Fruit fly (Drosophila melanogaster): ENCODE data around the gene CG42637.
A peak's percentile ranks its signal among the peaks of the same experiment; 100 is the strongest.
"Not testable (repeated sequence)": the region's sequence is repeated elsewhere in the genome, so short reads cannot be mapped to it uniquely, and the experiment has no call there.

The CG42637 gene

DNA sequence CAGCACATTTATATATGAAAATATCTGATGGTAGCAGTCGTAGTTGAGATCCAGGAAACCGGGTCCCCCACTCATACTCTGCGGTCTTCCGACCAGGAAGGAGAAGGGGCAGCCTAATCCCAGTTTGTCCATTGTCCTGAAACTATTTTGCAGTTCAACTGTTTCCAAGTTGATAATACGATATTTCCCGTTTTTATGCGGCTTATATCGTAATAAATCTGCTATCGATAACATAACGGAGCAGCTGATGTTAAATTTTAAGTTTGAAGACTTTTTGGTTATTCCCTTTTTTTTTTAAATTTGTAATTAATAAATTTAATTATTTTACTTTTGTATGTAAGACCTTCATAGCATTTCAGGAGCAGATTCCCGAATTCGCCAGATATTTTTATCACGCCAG, 7.7 kb upstream of the CG42637 start, which contains the start of gene CG14102:
TSS of gene CG14102 (minus strand) at position 187 of the 400 bp plus-strand sequence.
- no peak for TF ChIP-seq CG17801 (GFP tag; optimal IDR thresholded peaks at IDR 0.05; ENCODE audit: partially characterized antibody)

dm6 chr3L:19798978-19799377, 5.6 kb upstream of the CG42637 start, which contains the start of gene Ir76a:
TSS of gene Ir76a (plus strand) at chr3L:19799278.
- no peak for TF ChIP-seq CG17801 (GFP tag; optimal IDR thresholded peaks at IDR 0.05; ENCODE audit: partially characterized antibody)

DNA sequence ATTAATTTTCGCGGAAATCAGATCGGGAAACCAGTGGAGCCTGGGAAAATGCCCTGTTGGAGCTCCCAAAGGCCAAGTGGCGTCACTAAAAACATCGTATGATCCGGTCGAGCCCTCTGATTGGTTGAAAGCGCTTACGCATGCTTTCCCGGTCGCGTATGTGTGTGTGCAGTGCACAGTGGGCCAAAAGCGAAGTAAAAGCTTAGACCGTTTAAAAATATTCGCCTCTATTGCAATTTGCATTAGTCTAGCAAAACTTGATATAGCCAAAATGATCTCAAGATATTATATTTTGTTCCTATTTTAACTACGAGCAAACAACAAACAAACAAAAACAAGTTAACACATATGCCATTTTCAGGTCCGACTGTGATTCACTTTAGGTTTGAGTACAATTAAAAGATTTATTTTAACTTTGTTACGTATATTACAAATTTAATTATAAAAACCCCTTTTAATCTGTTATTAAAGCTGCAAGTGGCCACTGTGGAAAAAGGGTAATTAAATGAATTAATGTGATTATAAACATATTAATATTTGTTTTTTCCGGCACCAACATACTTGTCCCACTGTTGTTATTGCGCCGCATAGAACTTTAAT, 934 bp upstream of the CG42637 start:
- TF ChIP-seq CG17801 (GFP tag; optimal IDR thresholded peaks at IDR 0.05; ENCODE audit: partially characterized antibody): peak; percentile 89

DNA sequence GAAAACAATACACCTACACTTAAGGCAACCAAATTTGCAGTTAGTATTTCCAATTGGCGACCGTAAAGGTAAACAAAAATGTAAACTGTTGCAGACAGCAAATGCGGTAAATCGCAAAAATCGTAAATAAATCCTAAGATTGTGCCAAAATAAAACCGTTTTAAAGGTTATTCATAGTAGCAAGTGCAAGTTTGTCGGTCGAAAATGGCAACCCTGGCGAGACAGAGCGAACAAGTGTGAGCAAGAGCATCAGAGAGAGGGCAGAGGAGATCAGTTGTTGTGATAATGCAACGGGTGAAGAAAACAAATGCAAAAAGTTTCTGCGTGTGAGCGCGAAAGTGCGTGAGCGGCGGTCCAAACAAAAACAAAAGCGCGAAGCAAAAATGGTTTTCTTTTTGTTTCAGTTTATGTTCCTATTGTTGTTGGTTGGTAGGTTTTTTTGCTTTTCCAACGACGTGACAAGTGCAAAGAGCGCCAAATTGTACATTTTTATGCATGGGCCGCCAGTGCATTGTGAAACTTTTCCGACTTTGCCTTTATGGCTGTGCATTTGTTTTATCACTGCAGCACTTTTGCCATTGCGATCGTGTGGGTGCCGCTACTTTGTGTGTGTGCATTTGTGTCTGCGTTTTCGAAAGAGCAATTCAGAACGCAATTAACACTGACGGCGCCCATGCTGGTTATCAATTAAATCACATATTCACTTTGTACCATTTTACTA, 492 bp downstream of the CG42637 start:
- no peak for TF ChIP-seq CG17801 (GFP tag; optimal IDR thresholded peaks at IDR 0.05; ENCODE audit: partially characterized antibody)

DNA sequence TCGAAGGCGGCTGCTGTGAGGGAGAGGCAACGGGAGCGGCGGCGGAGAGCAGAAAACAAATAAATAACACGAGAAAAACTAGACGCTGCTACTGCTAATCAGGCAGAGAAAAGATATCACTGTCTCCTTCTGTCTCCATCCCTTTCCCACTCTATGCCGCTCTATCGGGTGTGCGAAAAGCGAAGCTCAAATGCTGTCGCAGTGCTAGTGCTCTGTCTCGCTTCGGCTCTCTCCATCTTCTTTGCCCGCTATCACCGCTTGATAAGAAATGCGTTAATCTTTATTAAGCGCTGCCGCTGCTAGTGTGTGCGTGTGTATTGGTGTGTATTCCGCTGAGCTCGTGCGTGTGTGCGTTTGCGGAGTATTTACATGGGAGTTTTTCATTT, 1.7 kb downstream of the CG42637 start:
- TF ChIP-seq CG17801 (GFP tag; optimal IDR thresholded peaks at IDR 0.05; ENCODE audit: partially characterized antibody): no peak

dm6 chr3L:19790929-19791687, 2.3 kb downstream of the CG42637 start:
- peak; percentile 44 for TF ChIP-seq CG17801 (GFP tag; optimal IDR thresholded peaks at IDR 0.05; ENCODE audit: partially characterized antibody)

- TF ChIP-seq CG17801 (GFP tag; optimal IDR thresholded peaks at IDR 0.05; ENCODE audit: partially characterized antibody): no peak
These were observed 2.8 kb downstream of the CG42637 start for dm6 chr3L:19790564-19790928.

DNA sequence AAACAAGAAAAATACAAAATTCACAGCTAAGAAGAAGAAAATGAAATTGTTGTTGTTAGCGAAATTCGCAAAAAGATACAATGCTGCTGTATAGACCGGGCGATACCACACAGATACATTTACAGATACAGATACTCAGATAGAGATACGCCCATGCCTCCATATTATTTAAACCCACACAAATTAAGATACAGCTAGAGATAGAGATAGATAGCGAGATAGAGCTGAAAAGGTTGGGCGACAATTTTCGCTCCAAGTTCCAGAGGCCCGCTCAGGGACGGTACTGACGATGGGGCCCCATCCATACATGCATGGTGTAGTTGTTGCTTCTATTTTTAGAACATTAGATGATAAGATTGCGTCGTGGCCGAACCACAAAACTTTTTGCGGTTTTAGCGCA, 5.7 kb downstream of the CG42637 start:
- no peak for TF ChIP-seq CG17801 (GFP tag; optimal IDR thresholded peaks at IDR 0.05; ENCODE audit: partially characterized antibody)

DNA sequence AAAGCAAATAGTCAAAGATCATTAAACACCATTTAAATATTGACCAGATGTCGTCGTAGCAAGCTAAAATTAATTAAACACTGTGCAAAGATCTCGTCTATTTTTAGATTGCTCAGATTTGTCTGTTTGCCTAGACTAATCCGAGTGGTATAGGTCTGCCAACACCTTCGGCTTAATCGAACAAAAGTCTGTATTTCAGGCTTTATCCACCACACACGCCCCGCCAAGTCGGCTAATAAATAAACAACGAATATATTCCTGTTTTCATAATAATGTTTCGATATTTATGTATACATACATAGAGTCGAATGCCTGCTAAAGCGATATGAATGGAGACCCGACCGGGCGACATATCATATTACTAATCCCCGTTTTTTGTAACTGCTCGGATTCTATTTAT, 14.8 kb downstream of the CG42637 start:
- no peak for TF ChIP-seq CG17801 (GFP tag; optimal IDR thresholded peaks at IDR 0.05; ENCODE audit: partially characterized antibody)

dm6 chr3L:19777279-19777960, 15.9 kb downstream of the CG42637 start:
- TF ChIP-seq CG17801 (GFP tag; optimal IDR thresholded peaks at IDR 0.05; ENCODE audit: partially characterized antibody): no peak

- not testable (repeated sequence) for TF ChIP-seq CG17801 (GFP tag; optimal IDR thresholded peaks at IDR 0.05; ENCODE audit: partially characterized antibody)
These were observed 33.3 kb downstream of the CG42637 start, which contains the start of gene Vtld for dm6 chr3L:19760109-19760508. TSS of gene Vtld (plus strand) at chr3L:19760409.

DNA sequence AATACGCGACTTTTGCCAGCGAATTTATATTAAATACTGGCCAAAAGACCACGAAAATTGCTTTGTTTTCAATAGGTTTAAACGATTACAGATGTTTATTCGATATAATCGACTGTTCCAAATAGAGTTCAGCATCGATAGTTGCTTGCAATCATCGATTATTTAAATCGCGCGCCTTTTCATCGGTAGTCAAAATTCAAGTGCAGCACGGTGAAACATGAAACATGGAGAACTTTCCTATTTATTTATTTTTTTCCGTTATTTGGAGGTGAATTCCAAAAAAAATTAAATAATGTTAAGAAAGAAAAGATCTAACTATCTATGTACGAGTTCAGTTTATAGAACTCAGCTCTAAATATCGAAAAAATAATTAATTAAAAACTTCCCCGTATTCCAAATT, 43.7 kb downstream of the CG42637 start, which contains the start of gene CG42638:
TSS of gene CG42638 (minus strand) at position 101 of the 400 bp plus-strand sequence.
- not testable (repeated sequence) for TF ChIP-seq CG17801 (GFP tag; optimal IDR thresholded peaks at IDR 0.05; ENCODE audit: partially characterized antibody)

DNA sequence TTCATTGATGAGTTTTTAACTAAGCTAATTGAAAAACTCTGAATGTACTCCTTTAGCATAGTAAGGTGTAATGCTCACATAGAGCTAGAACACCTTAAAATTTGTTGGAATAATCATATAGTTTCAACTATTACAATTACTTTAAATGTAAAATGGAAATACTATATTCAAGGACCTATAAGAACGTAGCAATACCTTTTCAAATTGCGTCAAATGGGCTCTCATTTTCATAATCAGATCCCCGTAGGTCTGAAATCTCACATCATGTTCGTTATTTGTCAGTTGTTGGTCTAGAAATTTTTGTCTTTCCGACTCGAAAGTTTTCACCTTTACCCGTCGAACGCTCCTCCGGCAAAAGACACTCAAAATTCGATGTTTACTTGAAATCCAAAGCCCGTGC, 64.7 kb downstream of the CG42637 start, which contains the start of gene CG42529:
TSS of gene CG42529 (plus strand) at position 301 of the 400 bp plus-strand sequence.
- not testable (repeated sequence) for TF ChIP-seq CG17801 (GFP tag; optimal IDR thresholded peaks at IDR 0.05; ENCODE audit: partially characterized antibody)

dm6 chr3L:19718228-19718627, 75.1 kb downstream of the CG42637 start, which contains the start of gene Trpml:
TSS of gene Trpml (minus strand) at chr3L:19718328.
- not testable (repeated sequence) for TF ChIP-seq CG17801 (GFP tag; optimal IDR thresholded peaks at IDR 0.05; ENCODE audit: partially characterized antibody)

All from ovary, adult (tissue).